Fruit fly (Drosophila melanogaster): ENCODE data around the gene CG3198.

Gene CG3198

dm6 chrX:6642593-6643257 is 31.0 kb downstream of the CG3198 start:
- TF ChIP-seq sage (GFP tag; optimal IDR thresholded peaks at IDR 0.05), result no peak
- TF ChIP-seq OdsH (GFP tag; optimal IDR thresholded peaks at IDR 0.05), result peak; percentile 52
- peak in 1 of 2 experiments; percentile 52 for TF ChIP-seq foxo (GFP tag; optimal IDR thresholded peaks at IDR 0.05)
- TF ChIP-seq jim (GFP tag; optimal IDR thresholded peaks at IDR 0.05), result no peak
- TF ChIP-seq ey (GFP tag; optimal IDR thresholded peaks at IDR 0.05), result peak; percentile 61
- TF ChIP-seq GATAd (GFP tag; optimal IDR thresholded peaks at IDR 0.05), result no peak
- peak; percentile 54 for TF ChIP-seq h (GFP tag; optimal IDR thresholded peaks at IDR 0.05)
- TF ChIP-seq rgr (GFP tag; optimal IDR thresholded peaks at IDR 0.05), result peak; percentile 63
- no peak for TF ChIP-seq CrebA (GFP tag; optimal IDR thresholded peaks at IDR 0.05; ENCODE audit: borderline replicate concordance)
- peak; percentile 65 for TF ChIP-seq HLH106 (tag; optimal IDR thresholded peaks at IDR 0.05)
- TF ChIP-seq psq (GFP tag; optimal IDR thresholded peaks at IDR 0.05), result peak; percentile 37
- TF ChIP-seq Mio (GFP tag; optimal IDR thresholded peaks at IDR 0.05), result no peak
- no peak for TF ChIP-seq dmrt93B (GFP tag; optimal IDR thresholded peaks at IDR 0.05)
- peak; percentile 69 for TF ChIP-seq fru (GFP tag; optimal IDR thresholded peaks at IDR 0.05)
- peak; percentile 44 for TF ChIP-seq br (GFP tag; optimal IDR thresholded peaks at IDR 0.05)
- TF ChIP-seq woc (GFP tag; optimal IDR thresholded peaks at IDR 0.05), result peak; percentile 59
- no peak for TF ChIP-seq Hr78 (GFP tag; optimal IDR thresholded peaks at IDR 0.05)
- peak; percentile 61 for TF ChIP-seq Sp1 (GFP tag; optimal IDR thresholded peaks at IDR 0.05)

- TF ChIP-seq foxo (GFP tag; optimal IDR thresholded peaks at IDR 0.05) (peak in 1 of 2 experiments; percentile 56), fru (GFP tag; optimal IDR thresholded peaks at IDR 0.05) (peak; percentile 38), h (GFP tag; optimal IDR thresholded peaks at IDR 0.05) (peak; percentile 7), ey (GFP tag; optimal IDR thresholded peaks at IDR 0.05) (peak; percentile 39), CG32264 (GFP tag; optimal IDR thresholded peaks at IDR 0.05) (no peak)
These were observed 32.2 kb downstream of the CG3198 start for dm6 chrX:6641602-6642001.

dm6 chrX:6638123-6638522 is 35.6 kb downstream of the CG3198 start:
- TF ChIP-seq Sp1 (GFP tag; optimal IDR thresholded peaks at IDR 0.05) (no peak), Myc (optimal IDR thresholded peaks at IDR 0.05) (no peak), Vsx2 (GFP tag; optimal IDR thresholded peaks at IDR 0.05; ENCODE audit: partially characterized antibody) (no peak), lola (GFP tag; optimal IDR thresholded peaks at IDR 0.05) (no peak), foxo (GFP tag; optimal IDR thresholded peaks at IDR 0.05) (no peak), GATAd (GFP tag; optimal IDR thresholded peaks at IDR 0.05) (no peak), Hr78 (GFP tag; optimal IDR thresholded peaks at IDR 0.05) (no peak), sage (GFP tag; optimal IDR thresholded peaks at IDR 0.05) (no peak), psq (GFP tag; optimal IDR thresholded peaks at IDR 0.05) (no peak)

dm6 chrX:6633659-6634058 is 40.1 kb downstream of the CG3198 start, which contains the start of gene CG14443:
TSS of gene CG14443 (plus strand) at chrX:6633959.
- no peak for TF ChIP-seq brk (GFP tag; optimal IDR thresholded peaks at IDR 0.05)
- TF ChIP-seq jim (GFP tag; optimal IDR thresholded peaks at IDR 0.05), result no peak
- TF ChIP-seq dsf (GFP tag; optimal IDR thresholded peaks at IDR 0.05; ENCODE audit: borderline replicate concordance), result no peak
- no peak for TF ChIP-seq Jra (GFP tag; optimal IDR thresholded peaks at IDR 0.05)
- TF ChIP-seq Myc (optimal IDR thresholded peaks at IDR 0.05), result no peak
- TF ChIP-seq CrebA (GFP tag; optimal IDR thresholded peaks at IDR 0.05; ENCODE audit: borderline replicate concordance), result no peak
- TF ChIP-seq lola (GFP tag; optimal IDR thresholded peaks at IDR 0.05), result no peak
- no peak for TF ChIP-seq Rel (GFP tag; optimal IDR thresholded peaks at IDR 0.05)
- no peak for TF ChIP-seq Rel (tag; optimal IDR thresholded peaks at IDR 0.05)
- no peak for TF ChIP-seq CG9705 (GFP tag; optimal IDR thresholded peaks at IDR 0.05)
- TF ChIP-seq GATAd (GFP tag; optimal IDR thresholded peaks at IDR 0.05), result no peak
- TF ChIP-seq N (GFP tag; optimal IDR thresholded peaks at IDR 0.05), result no peak

dm6 chrX:6631885-6632284 is 41.9 kb downstream of the CG3198 start:
- TF ChIP-seq dmrt93B (GFP tag; optimal IDR thresholded peaks at IDR 0.05) (no peak), GATAd (GFP tag; optimal IDR thresholded peaks at IDR 0.05) (no peak), Rel (GFP tag; optimal IDR thresholded peaks at IDR 0.05) (no peak), Rel (tag; optimal IDR thresholded peaks at IDR 0.05) (no peak), sage (GFP tag; optimal IDR thresholded peaks at IDR 0.05) (no peak), lola (GFP tag; optimal IDR thresholded peaks at IDR 0.05) (no peak), jim (GFP tag; optimal IDR thresholded peaks at IDR 0.05) (no peak), br (GFP tag; optimal IDR thresholded peaks at IDR 0.05) (no peak), OdsH (GFP tag; optimal IDR thresholded peaks at IDR 0.05) (no peak), foxo (GFP tag; optimal IDR thresholded peaks at IDR 0.05) (no peak), tai (GFP tag; optimal IDR thresholded peaks at IDR 0.05) (no peak), Mio (GFP tag; optimal IDR thresholded peaks at IDR 0.05) (no peak), Hnf4 (GFP tag; optimal IDR thresholded peaks at IDR 0.05) (no peak), sv (GFP tag; optimal IDR thresholded peaks at IDR 0.05) (no peak), usp (GFP tag; optimal IDR thresholded peaks at IDR 0.05) (no peak), CG9705 (GFP tag; optimal IDR thresholded peaks at IDR 0.05) (no peak), Jra (GFP tag; optimal IDR thresholded peaks at IDR 0.05) (no peak)

All from whole organism, wandering third instar larva.